Worm (Caenorhabditis elegans): ENCODE data around the gene mboa-3.
A peak's percentile ranks its signal among the peaks of the same experiment; 100 is the strongest.

mboa-3 gene

DNA sequence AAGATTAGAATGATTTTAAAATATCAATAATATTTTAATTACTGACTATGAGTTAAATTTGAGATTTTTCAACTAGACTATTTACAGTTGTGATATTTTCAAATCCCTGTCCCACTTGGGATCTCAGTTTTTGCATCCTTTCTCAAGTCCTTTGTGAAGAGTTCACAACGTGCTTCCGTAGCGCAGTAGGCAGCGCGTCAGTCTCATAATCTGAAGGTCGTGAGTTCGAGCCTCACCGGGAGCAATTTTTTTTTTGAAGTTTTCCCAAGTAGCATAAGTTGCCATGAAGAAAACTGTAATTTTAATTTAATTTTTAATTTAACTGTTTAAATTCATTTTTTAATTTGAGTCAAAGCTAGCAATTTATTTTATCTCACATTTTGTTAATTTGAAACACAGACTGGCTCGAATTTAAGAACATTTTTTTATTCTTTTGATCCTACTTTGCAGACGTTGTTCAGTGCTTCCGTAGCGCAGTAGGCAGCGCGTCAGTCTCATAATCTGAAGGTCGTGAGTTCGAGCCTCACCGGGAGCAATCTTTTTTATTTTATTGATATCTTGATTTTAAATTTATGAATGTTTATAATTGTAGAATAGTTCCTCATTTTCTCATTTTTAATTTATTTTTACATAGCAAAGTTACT is 37.2 kb downstream of the mboa-3 start:
- TF ChIP-seq snpc-3.4 (tag; optimal IDR thresholded peaks at IDR 0.05) (peak; percentile 63), nfyb-1 (GFP tag; IDR thresholded peaks at IDR 0.05) (no peak), ztf-3 (GFP tag; optimal IDR thresholded peaks at IDR 0.05) (no peak), ztf-25 (GFP tag; IDR thresholded peaks at IDR 0.05) (0 out of 2 replicates have a peak, but pooled peaks have one; percentile 28), fkh-3 (tag; optimal IDR thresholded peaks at IDR 0.05) (no peak), F57C9.4 (tag; optimal IDR thresholded peaks at IDR 0.05) (no peak), zim-3 (tag; optimal IDR thresholded peaks at IDR 0.05) (no peak), sptf-2 (GFP tag; optimal IDR thresholded peaks at IDR 0.05) (no peak), Y56A3A.18 (GFP tag; IDR thresholded peaks at IDR 0.05) (0 out of 2 replicates have a peak, but pooled peaks have one; percentile 22), C17E4.6 (GFP tag; IDR thresholded peaks at IDR 0.05) (no peak), unc-130 (GFP tag; optimal IDR thresholded peaks at IDR 0.05) (no peak), ceh-40 (GFP tag; IDR thresholded peaks at IDR 0.05) (no peak), akir-1 (GFP tag; optimal IDR thresholded peaks at IDR 0.05) (no peak), B0261.1 (tag; optimal IDR thresholded peaks at IDR 0.05) (peak; percentile 78), pbrm-1 (GFP tag; IDR thresholded peaks at IDR 0.05) (peak; percentile 53), hlh-12 (tag; optimal IDR thresholded peaks at IDR 0.05) (no peak), bed-1 (GFP tag; IDR thresholded peaks at IDR 0.05) (no peak), dox-1 (GFP tag; IDR thresholded peaks at IDR 0.05) (peak; percentile 62), ztf-26 (tag; optimal IDR thresholded peaks at IDR 0.05) (no peak), ztf-6 (GFP tag; IDR thresholded peaks at IDR 0.05) (no peak), ztf-18 (tag; optimal IDR thresholded peaks at IDR 0.05) (peak; percentile 54), attf-3 (GFP tag; conservative IDR thresholded peaks at IDR 0.05) (no peak), B0336.3 (GFP tag; IDR thresholded peaks at IDR 0.05) (no peak), F10E7.11 (tag; optimal IDR thresholded peaks at IDR 0.05) (no peak), madf-6 (GFP tag; IDR thresholded peaks at IDR 0.05) (no peak), K11D2.4 (GFP tag; IDR thresholded peaks at IDR 0.05) (no peak), madf-8 (GFP tag; conservative IDR thresholded peaks at IDR 0.05) (no peak), tbx-9 (tag; optimal IDR thresholded peaks at IDR 0.05; ENCODE audit: borderline replicate concordance) (no peak), cebp-1 (GFP tag; IDR thresholded peaks at IDR 0.05) (no peak), cebp-1 (tag; optimal IDR thresholded peaks at IDR 0.05) (peak; percentile 33), T07F8.4 (tag; optimal IDR thresholded peaks at IDR 0.05) (no peak), die-1 (tag; optimal IDR thresholded peaks at IDR 0.05) (peak; percentile 73), pha-4 (tag; optimal IDR thresholded peaks at IDR 0.05) (no peak), tbp1 (GFP tag; optimal IDR thresholded peaks at IDR 0.05) (peak; percentile 85), hsf-1 (GFP tag; IDR thresholded peaks at IDR 0.05) (no peak), zfh-2 (GFP tag; conservative IDR thresholded peaks at IDR 0.05) (no peak), nfya-1 (tag; optimal IDR thresholded peaks at IDR 0.05; ENCODE audit: borderline replicate concordance, insufficient read depth) (no peak), lag-1 (GFP tag; IDR thresholded peaks at IDR 0.05) (no peak), ama-1 (optimal IDR thresholded peaks at IDR 0.05) (no peak), ama-1 (GFP tag; optimal IDR thresholded peaks at IDR 0.05) (no peak), F57A8.1 (GFP tag; optimal IDR thresholded peaks at IDR 0.05) (no peak), D2030.7 (GFP tag; IDR thresholded peaks at IDR 0.05) (peak; percentile 73; the same call in 1 of the 2 replicates), ceh-79 (tag; optimal IDR thresholded peaks at IDR 0.05) (no peak), Y95B8A.8 (GFP tag; IDR thresholded peaks at IDR 0.05) (no peak), snpc-1.1 (tag; optimal IDR thresholded peaks at IDR 0.05; ENCODE audit: insufficient read depth) (no peak), lin-26 (GFP tag; IDR thresholded peaks at IDR 0.05) (peak; percentile 83), unc-62 (GFP tag; optimal IDR thresholded peaks at IDR 0.05) (no peak), hmg-1.2 (GFP tag; IDR thresholded peaks at IDR 0.05) (peak; percentile 41; the same call in 1 of the 2 replicates), Y53G8AR.9 (GFP tag; conservative IDR thresholded peaks at IDR 0.05) (no peak)

All from whole organism, young adult.